Worm (Caenorhabditis elegans) whole organism, L4/young adult: Measurements from ENCODE around the gene prx-10.

ENCODE experiments used
- W03F9.2 ChIP-seq: fragments of 150-350 bp; optimal IDR thresholded peaks from 2 replicates; lab custom pipeline; 2014; ENCODE audit warnings: missing biosample characterization, missing genetic modification characterization
- dao-5 ChIP-seq: sonication (generic microtip); optimal IDR thresholded peaks from 2 replicates; lab custom pipeline; 2016; ENCODE audit warnings: missing genotype, missing genetic modification characterization, moderate library complexity, missing compliant biosample characterization
- him-1 ChIP-seq: sonication (generic microtip); optimal IDR thresholded peaks from 2 replicates; lab custom pipeline; 2016; ENCODE audit warnings: missing genotype, missing genetic modification reagents, missing genetic modification characterization, missing compliant biosample characterization

The prx-10 gene

DNA sequence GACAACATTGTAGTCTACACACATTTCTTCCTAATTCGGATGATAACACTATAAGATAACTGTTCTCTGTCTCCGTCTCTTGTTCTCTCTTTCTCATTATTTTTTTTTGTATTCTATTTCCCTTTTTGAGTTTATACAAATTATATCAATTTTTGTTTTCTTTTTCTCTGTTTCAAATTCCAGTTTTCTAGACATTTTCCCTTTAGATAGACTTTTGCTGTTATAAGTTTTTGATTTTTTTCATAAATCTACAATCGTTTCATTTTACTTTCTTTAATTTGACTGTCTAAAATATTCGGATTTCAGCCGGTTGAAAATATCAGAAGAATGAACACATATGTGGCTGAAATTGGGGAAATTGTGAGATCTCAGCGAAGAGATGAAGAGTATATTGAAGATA is at the start of gene prx-10:
TSS of gene prx-10 (plus strand) at position 301 of the 400 bp plus-strand sequence.
- no peak for TF ChIP-seq dao-5 (tag; lab: Kevin White, UChicago)
- TF ChIP-seq him-1 (tag; lab: Kevin White, UChicago), result no peak
- TF ChIP-seq W03F9.2 (tag; lab: Kevin White, UChicago), result no peak

DNA sequence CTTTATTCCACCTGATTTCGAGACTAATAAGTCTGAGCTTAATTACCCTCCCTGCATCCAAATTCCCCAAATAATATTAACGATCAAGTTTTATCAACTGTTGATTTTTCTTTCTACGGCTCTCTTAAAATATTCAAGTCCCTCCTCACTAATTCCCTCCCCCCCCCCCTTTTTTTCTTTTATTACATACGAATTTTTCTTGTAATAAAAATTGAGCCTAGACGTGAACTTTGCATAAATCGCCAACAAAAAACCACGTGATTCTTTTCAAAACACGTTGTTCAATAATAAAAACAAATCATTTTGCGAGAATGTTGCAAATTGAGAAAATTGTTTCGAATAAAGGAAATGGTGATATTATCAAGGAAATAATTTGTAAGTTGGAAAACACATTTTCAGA is 47.8 kb upstream of the prx-10 start, which contains the start of gene K10D2.8:
TSS of gene K10D2.8 (plus strand) at position 301 of the 400 bp plus-strand sequence.
- TF ChIP-seq W03F9.2 (tag; lab: Kevin White, UChicago) (no peak), dao-5 (tag; lab: Kevin White, UChicago) (no peak), him-1 (tag; lab: Kevin White, UChicago) (no peak)

DNA sequence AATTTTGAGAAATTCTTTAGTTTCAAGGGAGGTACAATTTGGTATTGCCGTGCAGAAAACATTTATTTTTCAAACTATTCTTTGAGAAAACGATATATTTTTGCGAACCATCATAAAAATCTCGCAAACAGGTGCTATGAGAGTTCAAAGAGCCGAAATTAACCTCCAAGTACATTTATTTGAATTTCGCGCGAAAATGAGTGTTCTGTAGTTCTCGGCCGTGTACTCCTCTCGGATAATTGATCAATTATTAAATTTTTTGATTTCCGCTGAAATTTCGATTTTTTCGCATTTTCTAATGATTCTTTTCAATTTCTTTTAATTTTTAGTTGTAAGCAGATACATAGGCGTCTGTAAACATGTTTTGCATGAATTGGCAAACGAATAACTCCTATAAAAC is 46.0 kb upstream of the prx-10 start:
- TF ChIP-seq W03F9.2 (tag; lab: Kevin White, UChicago) (no peak), him-1 (tag; lab: Kevin White, UChicago) (no peak), dao-5 (tag; lab: Kevin White, UChicago) (no peak)

DNA sequence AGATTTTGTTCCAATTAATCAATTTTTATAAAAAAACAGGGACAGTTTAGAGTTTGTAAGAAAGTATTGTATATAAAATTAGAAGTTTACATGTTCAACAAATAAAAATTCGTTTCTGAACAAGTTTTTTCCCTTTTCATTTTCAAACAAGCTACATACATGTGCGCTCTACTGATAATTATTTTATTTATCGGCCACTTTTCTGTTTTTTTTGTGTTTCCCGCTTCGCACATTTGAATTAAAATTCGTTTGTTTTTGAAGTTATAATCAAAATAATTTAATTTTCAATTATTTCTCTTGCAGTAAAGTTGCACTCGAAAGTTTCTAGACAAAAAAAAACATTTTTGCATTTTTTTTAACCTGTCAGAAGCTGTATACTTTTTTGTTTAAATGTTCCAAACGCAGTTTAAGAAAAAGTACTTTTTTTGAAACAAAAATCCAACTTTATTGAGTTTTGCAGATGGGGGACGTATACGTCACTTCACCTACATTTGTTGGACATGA is 45.5 kb upstream of the prx-10 start, which contains the start of gene hira-1:
TSS of gene hira-1 (plus strand) at position 454 of the 504 bp plus-strand sequence.
- TF ChIP-seq dao-5 (tag; lab: Kevin White, UChicago) (no peak), him-1 (tag; lab: Kevin White, UChicago) (no peak), W03F9.2 (tag; lab: Kevin White, UChicago) (peak; percentile 45)

DNA sequence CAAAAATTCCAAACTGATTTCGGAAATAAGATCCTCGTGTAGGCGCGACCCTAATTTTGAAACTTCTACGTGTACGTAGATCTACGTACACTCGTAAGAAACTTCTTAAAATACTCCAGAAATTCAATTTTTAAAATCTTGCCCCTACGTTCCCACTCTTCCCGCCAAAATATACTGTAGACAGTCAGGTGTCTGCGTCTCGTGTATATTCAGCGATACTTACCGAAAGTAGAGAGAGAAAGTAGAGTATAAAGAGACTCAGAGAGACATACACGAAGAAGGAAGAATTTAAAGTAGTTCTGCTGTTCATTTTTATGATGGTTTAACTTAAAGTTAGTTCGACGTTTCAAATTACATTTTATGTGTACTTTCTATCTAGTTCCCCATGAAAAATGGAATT is 42.9 kb upstream of the prx-10 start:
- TF ChIP-seq him-1 (tag; lab: Kevin White, UChicago), result no peak
- TF ChIP-seq dao-5 (tag; lab: Kevin White, UChicago), result no peak
- no peak for TF ChIP-seq W03F9.2 (tag; lab: Kevin White, UChicago)

DNA sequence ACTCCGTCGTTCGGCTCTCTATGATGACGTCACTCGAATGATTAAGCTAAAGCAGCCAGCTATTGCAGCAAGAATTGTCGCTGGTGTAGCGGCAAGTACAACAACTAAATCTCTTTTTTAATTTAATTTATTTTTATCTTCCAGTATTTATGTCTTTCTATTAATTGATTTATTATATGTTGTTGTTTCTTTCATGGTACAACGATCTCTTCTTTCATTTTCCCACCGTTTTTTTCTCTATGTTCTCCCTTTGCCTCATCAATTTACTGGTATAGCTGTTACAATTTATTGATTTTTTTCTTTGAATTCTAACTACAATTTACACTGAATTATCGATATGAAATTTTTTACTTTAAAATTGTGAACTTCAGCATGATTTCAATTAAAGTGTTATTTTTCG is 40.5 kb upstream of the prx-10 start, which contains the start of gene moc-6:
TSS of gene moc-6 (plus strand) at position 301 of the 400 bp plus-strand sequence.
- TF ChIP-seq him-1 (tag; lab: Kevin White, UChicago) (no peak), dao-5 (tag; lab: Kevin White, UChicago) (no peak), W03F9.2 (tag; lab: Kevin White, UChicago) (no peak)

DNA sequence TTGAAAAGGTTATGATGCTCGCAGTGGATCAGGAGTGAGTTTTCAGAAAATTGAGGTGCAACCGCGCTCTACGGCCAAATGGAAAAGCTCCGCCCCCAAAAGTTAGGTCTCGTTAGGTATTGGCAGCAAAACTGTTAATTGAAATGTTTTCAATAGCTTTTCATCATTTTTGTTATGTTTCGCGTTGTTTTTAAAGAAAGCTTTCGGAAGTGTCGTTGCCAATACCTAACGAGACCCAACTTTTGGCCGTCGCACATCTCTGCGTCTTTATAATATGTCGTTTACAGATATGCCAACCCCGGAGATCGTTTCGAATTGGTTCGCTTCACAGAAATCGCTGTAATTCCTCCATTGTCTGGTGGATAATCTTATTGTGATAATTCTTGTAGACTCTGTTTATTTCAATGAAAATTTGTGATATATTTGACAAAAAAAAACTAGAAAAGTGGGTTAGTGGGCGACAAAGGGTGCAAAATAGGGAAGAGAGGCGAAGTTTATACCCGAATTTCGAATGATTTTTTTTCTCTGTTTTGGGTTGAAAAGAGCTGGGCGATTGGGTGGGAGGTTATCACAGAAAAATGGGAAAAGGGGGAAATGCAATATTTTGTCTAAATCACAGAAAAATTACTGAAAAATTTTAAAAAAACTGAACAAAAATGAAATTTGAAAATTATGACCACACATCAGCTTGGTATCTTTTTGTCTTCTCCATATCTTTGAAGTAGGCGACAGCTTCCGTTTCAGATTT is 39.7 kb upstream of the prx-10 start:
- TF ChIP-seq him-1 (tag; lab: Kevin White, UChicago) (no peak), dao-5 (tag; lab: Kevin White, UChicago) (no peak), W03F9.2 (tag; lab: Kevin White, UChicago) (no peak)

DNA sequence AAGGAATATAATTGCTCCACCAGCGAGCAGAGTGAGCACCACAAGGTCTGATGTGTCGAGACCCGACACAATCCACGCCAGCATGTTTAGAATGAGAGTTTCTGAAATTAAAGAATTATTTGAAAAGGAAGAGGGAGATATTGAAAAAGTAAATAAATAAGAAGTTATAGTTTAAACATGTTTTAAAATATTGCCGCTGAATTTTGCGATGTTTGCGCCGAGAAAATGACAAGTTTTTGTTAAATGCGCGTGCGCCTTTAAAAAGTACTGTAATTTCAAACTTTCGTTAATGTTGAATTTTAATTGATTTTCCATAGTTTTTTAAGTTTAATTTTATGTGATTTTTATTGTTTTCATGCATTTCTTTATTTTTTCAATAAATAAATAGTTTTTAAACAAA is 36.6 kb upstream of the prx-10 start, which contains the start of gene emb-8:
TSS of gene emb-8 (minus strand) at position 101 of the 400 bp plus-strand sequence.
- TF ChIP-seq him-1 (tag; lab: Kevin White, UChicago) (no peak), dao-5 (tag; lab: Kevin White, UChicago) (no peak), W03F9.2 (tag; lab: Kevin White, UChicago) (no peak)

DNA sequence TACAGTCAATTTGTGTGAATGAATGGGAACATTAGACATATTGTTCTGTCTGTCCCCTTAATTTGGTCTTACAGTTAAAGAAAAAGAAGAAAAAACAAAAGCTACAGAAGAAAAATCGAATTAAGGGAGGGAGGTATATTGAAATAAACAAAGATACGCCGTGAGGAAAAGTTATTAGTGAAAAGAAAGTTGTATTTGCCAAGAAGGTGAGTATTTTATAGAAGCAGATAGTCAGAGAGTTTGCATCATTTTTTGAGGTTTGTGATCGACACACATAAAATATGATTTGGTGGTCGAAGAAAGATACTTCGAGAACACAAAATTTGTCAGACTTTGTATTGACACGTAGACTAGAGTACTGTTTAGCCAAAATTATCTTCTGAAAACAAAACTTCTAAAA is 35.9 kb upstream of the prx-10 start:
- no peak for TF ChIP-seq W03F9.2 (tag; lab: Kevin White, UChicago)
- TF ChIP-seq him-1 (tag; lab: Kevin White, UChicago), result no peak
- TF ChIP-seq dao-5 (tag; lab: Kevin White, UChicago), result no peak

DNA sequence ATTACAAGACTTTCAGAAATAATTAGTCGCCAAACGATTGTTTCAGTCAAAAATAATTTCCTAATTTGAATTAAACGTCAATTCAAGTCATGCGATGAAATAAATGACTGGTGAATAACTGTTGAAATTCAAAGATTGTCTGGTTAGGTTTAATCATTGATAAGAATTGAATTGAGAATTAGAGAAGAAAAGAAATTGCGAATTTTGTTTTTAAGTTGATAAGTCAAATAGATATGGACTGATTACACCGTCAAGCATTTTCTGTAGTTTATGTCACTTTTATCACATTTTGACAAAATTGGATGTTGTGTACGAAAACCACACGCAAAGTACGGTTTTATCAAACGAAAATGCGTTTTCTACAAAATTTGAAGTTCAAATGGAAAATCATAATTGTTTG is 34.9 kb upstream of the prx-10 start:
- no peak for TF ChIP-seq him-1 (tag; lab: Kevin White, UChicago)
- no peak for TF ChIP-seq W03F9.2 (tag; lab: Kevin White, UChicago)
- TF ChIP-seq dao-5 (tag; lab: Kevin White, UChicago), result no peak

DNA sequence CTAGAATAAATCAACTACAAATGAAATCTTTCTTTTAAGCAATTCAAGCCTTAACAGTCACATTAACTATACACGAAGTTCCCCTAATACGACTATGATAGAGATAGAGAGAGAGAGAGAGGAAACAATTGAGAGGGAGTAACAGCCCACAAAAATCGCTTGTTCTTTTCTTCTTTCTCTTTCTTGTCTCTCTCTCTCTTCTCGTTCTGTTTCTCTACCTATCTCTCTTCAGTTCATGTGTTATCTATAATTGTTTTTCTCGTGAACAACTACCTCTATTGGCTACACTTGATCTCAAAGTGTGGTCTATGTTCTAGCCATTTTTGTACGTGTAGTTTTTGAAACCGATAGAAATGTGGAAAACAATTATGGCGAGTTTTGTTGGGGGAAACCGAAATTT is 33.6 kb upstream of the prx-10 start:
- TF ChIP-seq dao-5 (tag; lab: Kevin White, UChicago), result no peak
- TF ChIP-seq him-1 (tag; lab: Kevin White, UChicago), result no peak
- peak; percentile 46 for TF ChIP-seq W03F9.2 (tag; lab: Kevin White, UChicago)

DNA sequence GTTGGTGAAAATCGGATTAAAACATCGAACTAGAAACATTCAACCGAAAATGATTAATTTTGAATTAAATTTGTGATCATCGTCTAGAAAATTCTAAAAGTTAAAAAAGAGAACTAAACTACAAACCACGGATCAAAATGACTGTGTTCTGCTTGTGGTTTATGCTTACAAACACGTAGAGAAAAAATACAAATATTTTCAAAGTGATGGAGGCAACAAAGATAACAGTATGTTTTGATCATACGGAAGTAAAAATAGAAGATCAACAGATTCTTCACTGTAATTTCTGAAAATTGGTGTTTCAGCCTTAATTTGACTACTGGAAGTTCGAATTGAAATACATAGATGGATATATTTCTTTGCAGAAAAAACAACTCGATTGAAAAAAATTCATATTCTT is 32.9 kb upstream of the prx-10 start:
- TF ChIP-seq W03F9.2 (tag; lab: Kevin White, UChicago) (peak; percentile 8), him-1 (tag; lab: Kevin White, UChicago) (no peak)

DNA sequence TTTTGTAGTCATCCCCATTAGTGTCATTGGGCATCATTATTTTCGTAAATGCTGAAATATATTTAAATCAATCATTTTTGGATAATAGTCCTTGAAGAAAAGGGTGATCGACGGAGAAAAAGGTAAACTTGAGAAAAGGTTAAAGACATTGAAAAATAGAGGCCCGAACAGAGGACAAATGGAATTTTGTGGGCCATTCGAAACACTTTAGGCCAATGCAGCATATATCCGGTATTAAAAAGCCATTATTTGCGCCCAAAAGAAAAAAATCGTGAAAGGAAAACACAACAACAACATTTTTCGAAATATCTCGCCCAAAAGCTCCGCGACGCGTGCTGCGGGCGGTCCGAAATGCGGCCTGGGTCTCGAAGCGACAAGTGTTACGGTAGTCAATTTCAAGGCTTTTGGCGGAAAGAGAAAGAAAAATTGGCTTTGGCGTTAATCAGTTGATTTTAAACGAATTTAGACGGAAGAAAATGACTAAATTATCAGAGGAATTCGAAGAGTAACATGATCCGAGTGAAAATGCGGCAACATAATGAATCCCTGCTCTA is 29.3 kb upstream of the prx-10 start, which contains the start of gene morc-1:
TSS of gene morc-1 (minus strand) at position 51 of the 554 bp plus-strand sequence.
- no peak for TF ChIP-seq W03F9.2 (tag; lab: Kevin White, UChicago)
- TF ChIP-seq dao-5 (tag; lab: Kevin White, UChicago), result no peak
- TF ChIP-seq him-1 (tag; lab: Kevin White, UChicago), result no peak
